Fruit fly (Drosophila melanogaster) whole organism, embryonic: ENCODE results near the gene CG32040.

Experiments
- Ada2b ChIP-seq: fragments of 200-800 bp; sonication (Bioruptor generic); IDR thresholded peaks from 2 replicates; pipeline ENCODE4 v1.3.6; 2022; ENCODE audit warnings: missing biosample characterization, missing genetic modification characterization
- Awh ChIP-seq: fragments of 200-800 bp; sonication (Bioruptor generic); IDR thresholded peaks from 2 replicates; pipeline ENCODE4, ENCODE4 v1.3.6; 2022; ENCODE audit warnings: missing biosample characterization, missing genetic modification characterization
- Bgb ChIP-seq: fragments of 200-800 bp; sonication (Bioruptor generic); IDR thresholded peaks from 2 replicates; pipeline ENCODE4 v1.3.6; 2022; ENCODE audit warnings: missing biosample characterization, missing genetic modification characterization; ENCODE audit not compliant: partially characterized antibody
- Bteb2 ChIP-seq: fragments of 200-800 bp; sonication (Bioruptor generic); optimal IDR thresholded peaks from 2 replicates; lab custom pipeline; 2016; ENCODE audit warnings: missing biosample characterization, missing genetic modification characterization
- CG1024 ChIP-seq: fragments of 200-800 bp; sonication (Bioruptor generic); IDR thresholded peaks from 2 replicates; pipeline ENCODE4 v1.3.6; 2022; ENCODE audit warnings: missing biosample characterization, missing genetic modification characterization
- CG12391 ChIP-seq: fragments of 200-800 bp; sonication (Bioruptor generic); optimal IDR thresholded peaks from 3 replicates; lab custom pipeline; 2018; ENCODE audit warnings: missing biosample characterization, mild to moderate bottlenecking, missing genetic modification characterization, moderate library complexity
- CG13624 ChIP-seq: fragments of 200-800 bp; sonication (Bioruptor generic); optimal IDR thresholded peaks from 2 replicates; lab custom pipeline; 2016; ENCODE audit warnings: missing biosample characterization, missing genetic modification characterization
- CG14014 ChIP-seq: fragments of 200-800 bp; sonication (Bioruptor generic); IDR thresholded peaks from 2 replicates; pipeline ENCODE4 v1.3.6; 2022; ENCODE audit warnings: missing biosample characterization, missing genetic modification characterization
- CG1529 ChIP-seq: fragments of 200-800 bp; sonication (Bioruptor generic); optimal IDR thresholded peaks from 3 replicates; lab custom pipeline; 2018; ENCODE audit warnings: missing biosample characterization, missing genetic modification characterization
- CG16779 ChIP-seq: fragments of 200-800 bp; sonication (Bioruptor generic); IDR thresholded peaks from 2 replicates; pipeline ENCODE4 v1.3.6; 2022; ENCODE audit warnings: missing biosample characterization, missing genetic modification characterization
- CG16813 ChIP-seq: fragments of 200-800 bp; sonication (Bioruptor generic); IDR thresholded peaks from 3 replicates; pipeline ENCODE4 v1.3.6; 2022; ENCODE audit warnings: missing biosample characterization, missing genetic modification characterization; ENCODE audit not compliant: partially characterized antibody
- CG16863 ChIP-seq: fragments of 200-800 bp; sonication (Bioruptor generic); optimal IDR thresholded peaks from 3 replicates; lab custom pipeline; 2016; ENCODE audit warnings: missing biosample characterization, missing genetic modification characterization
- CG2129 ChIP-seq: fragments of 200-800 bp; sonication (Bioruptor generic); IDR thresholded peaks from 2 replicates; pipeline ENCODE4 v1.3.6; 2022; ENCODE audit warnings: missing biosample characterization, missing genetic modification characterization; ENCODE audit not compliant: partially characterized antibody
- CG30403 ChIP-seq: fragments of 200-800 bp; sonication (Bioruptor generic); optimal IDR thresholded peaks from 3 replicates; lab custom pipeline; 2016; ENCODE audit warnings: missing biosample characterization, missing genetic modification characterization
- CG3726 ChIP-seq: fragments of 200-800 bp; sonication (Bioruptor generic); IDR thresholded peaks from 3 replicates; pipeline ENCODE4, ENCODE4 v1.3.6; 2022; ENCODE audit warnings: missing biosample characterization, missing genetic modification characterization
- CG5180 ChIP-seq: fragments of 200-800 bp; sonication (Bioruptor generic); optimal IDR thresholded peaks from 3 replicates; lab custom pipeline; 2017; ENCODE audit warnings: missing biosample characterization, missing genetic modification characterization, mild to moderate bottlenecking, moderate library complexity, missing genetic modification reagents
- CG7271 ChIP-seq: fragments of 200-800 bp; sonication (Bioruptor generic); optimal IDR thresholded peaks from 2 replicates; lab custom pipeline; 2018; ENCODE audit warnings: missing biosample characterization, mild to moderate bottlenecking, missing genetic modification characterization, moderate library complexity
- CG7745 ChIP-seq: fragments of 200-800 bp; sonication (Bioruptor generic); optimal IDR thresholded peaks from 2 replicates; lab custom pipeline; 2018; ENCODE audit warnings: missing biosample characterization, mild to moderate bottlenecking, missing genetic modification characterization, moderate library complexity
- CG9215 ChIP-seq: fragments of 200-800 bp; sonication (Bioruptor generic); IDR thresholded peaks from 2 replicates; pipeline ENCODE4 v1.3.6; 2022; ENCODE audit warnings: missing biosample characterization, missing genetic modification characterization
- CG9437 ChIP-seq: fragments of 200-800 bp; sonication (Bioruptor generic); optimal IDR thresholded peaks from 2 replicates; lab custom pipeline; 2018; ENCODE audit warnings: missing biosample characterization, mild to moderate bottlenecking, missing genetic modification characterization
- CG9932 ChIP-seq: fragments of 200-800 bp; sonication (Bioruptor generic); IDR thresholded peaks from 2 replicates; pipeline ENCODE4 v1.3.6; 2022; ENCODE audit warnings: missing biosample characterization, missing genetic modification characterization
- Dip3 ChIP-seq: fragments of 200-800 bp; sonication (Bioruptor generic); optimal IDR thresholded peaks from 3 replicates; lab custom pipeline; 2016; ENCODE audit warnings: missing biosample characterization, missing genetic modification characterization
- Doc2 ChIP-seq: fragments of 200-800 bp; sonication (Bioruptor generic); IDR thresholded peaks from 2 replicates; pipeline ENCODE4 v1.3.6; 2022; ENCODE audit warnings: missing biosample characterization, missing genetic modification characterization
- Eip74EF ChIP-seq, 2 experiments: fragments of 200-800 bp in 1 of 2; fragments of >200 bp in 1 of 2; sonication (Bioruptor generic) in 1 of 2; optimal IDR thresholded peaks; 2 replicates each; lab custom pipeline; 2017 to 2019; ENCODE audit warnings: missing biosample characterization in 2 of 2, missing genetic modification characterization in 2 of 2, mild to moderate bottlenecking in 1 of 2, moderate library complexity in 1 of 2
- Fer1 ChIP-seq: fragments of 200-800 bp; sonication (Bioruptor generic); optimal IDR thresholded peaks from 2 replicates; lab custom pipeline; 2017; ENCODE audit warnings: missing biosample characterization, mild to moderate bottlenecking, missing genetic modification characterization
- Fer3 ChIP-seq: fragments of 200-800 bp; sonication (Bioruptor generic); optimal IDR thresholded peaks from 2 replicates; lab custom pipeline; 2018; ENCODE audit warnings: missing biosample characterization, mild to moderate bottlenecking, missing genetic modification characterization, moderate library complexity
- HmgD ChIP-seq: fragments of 200-800 bp; sonication (Bioruptor generic); optimal IDR thresholded peaks from 3 replicates; lab custom pipeline; 2016; ENCODE audit warnings: missing biosample characterization, missing genetic modification characterization
- Hmx ChIP-seq: fragments of 200-800 bp; sonication (Bioruptor generic); optimal IDR thresholded peaks from 2 replicates; lab custom pipeline; 2016; ENCODE audit warnings: missing biosample characterization, missing genetic modification characterization
- Lpt ChIP-seq: fragments of >200 bp; optimal IDR thresholded peaks from 2 replicates; lab custom pipeline; 2018; ENCODE audit warnings: missing biosample characterization, missing genetic modification characterization
- NC2β ChIP-seq: fragments of 200-800 bp; sonication (Bioruptor generic); optimal IDR thresholded peaks from 2 replicates; lab custom pipeline; 2016; ENCODE audit warnings: missing biosample characterization, missing genetic modification characterization
- Nf-YC ChIP-seq: fragments of 200-800 bp; optimal IDR thresholded peaks from 3 replicates; lab custom pipeline; 2019; ENCODE audit warnings: missing biosample characterization, mild to moderate bottlenecking, missing genetic modification characterization, moderate library complexity
- PHDP ChIP-seq: fragments of 200-800 bp; sonication (Bioruptor generic); optimal IDR thresholded peaks from 3 replicates; lab custom pipeline; 2018; ENCODE audit warnings: missing biosample characterization, mild to moderate bottlenecking, missing genetic modification characterization, moderate library complexity
- Ravus ChIP-seq: fragments of 200-800 bp; sonication (Bioruptor generic); IDR thresholded peaks from 2 replicates; pipeline ENCODE4 v1.3.6; 2022; ENCODE audit warnings: missing biosample characterization, missing genetic modification characterization
- Sox100B ChIP-seq: fragments of 200-800 bp; sonication (Bioruptor generic); optimal IDR thresholded peaks from 3 replicates; lab custom pipeline; 2018; ENCODE audit warnings: missing biosample characterization, mild to moderate bottlenecking, missing genetic modification characterization
- Taf1 ChIP-seq: fragments of 200-800 bp; sonication (Bioruptor generic); IDR thresholded peaks from 2 replicates; pipeline ENCODE4 v1.3.6; 2022; ENCODE audit warnings: missing biosample characterization, missing genetic modification characterization
- Trl ChIP-seq, 3 experiments: fragments of >200 bp in 2 of 3; fragments of 200-800 bp in 1 of 3; sonication (Bioruptor generic) in 1 of 3; optimal IDR thresholded peaks; 2 replicates in 1 of 3; 3 replicates in 2 of 3; lab custom pipeline; 2016 to 2017; ENCODE audit warnings: missing biosample characterization in 1 of 3, missing genetic modification characterization in 1 of 3
- Xrp1 ChIP-seq: fragments of 200-800 bp; sonication (Bioruptor generic); IDR thresholded peaks from 2 replicates; pipeline ENCODE4 v1.3.6; 2022; ENCODE audit warnings: missing biosample characterization, missing genetic modification characterization
- bbx ChIP-seq: fragments of 200-800 bp; sonication (Bioruptor generic); IDR thresholded peaks from 2 replicates; pipeline ENCODE4 v1.3.6; 2022; ENCODE audit warnings: missing biosample characterization, missing genetic modification characterization; ENCODE audit not compliant: partially characterized antibody
- caup ChIP-seq: fragments of 200-800 bp; sonication (Bioruptor generic); optimal IDR thresholded peaks from 3 replicates; lab custom pipeline; 2017; ENCODE audit warnings: missing biosample characterization, mild to moderate bottlenecking, missing genetic modification characterization, moderate library complexity; ENCODE audit not compliant: severe bottlenecking
- chinmo ChIP-seq: fragments of 200-800 bp; sonication (Bioruptor generic); IDR thresholded peaks from 4 replicates; pipeline ENCODE4 v1.3.6; 2022; ENCODE audit warnings: missing biosample characterization, missing genetic modification characterization; ENCODE audit not compliant: partially characterized antibody
- eve ChIP-seq, 2 experiments: fragments of >200 bp; optimal IDR thresholded peaks; 2 replicates each; lab custom pipeline; 2017; ENCODE audit warnings: missing biosample characterization in 2 of 2, missing genetic modification characterization in 2 of 2
- ewg ChIP-seq: fragments of 200-800 bp; sonication (Bioruptor generic); optimal IDR thresholded peaks from 3 replicates; lab custom pipeline; 2017; ENCODE audit warnings: mild to moderate bottlenecking, missing biosample characterization, missing genetic modification reagents, missing genetic modification characterization
- eyg ChIP-seq: fragments of 200-800 bp; sonication (Bioruptor generic); optimal IDR thresholded peaks from 3 replicates; lab custom pipeline; 2016; ENCODE audit warnings: missing biosample characterization, missing genetic modification characterization
- hb ChIP-seq: fragments of 200-800 bp; sonication (Bioruptor generic); IDR thresholded peaks from 3 replicates; pipeline ENCODE4 v1.3.6; 2022; ENCODE audit warnings: missing biosample characterization, missing genetic modification characterization; ENCODE audit not compliant: partially characterized antibody
- luna ChIP-seq: fragments of 200-800 bp; sonication (Bioruptor generic); optimal IDR thresholded peaks from 2 replicates; lab custom pipeline; 2016; ENCODE audit warnings: missing biosample characterization, missing genetic modification characterization
- mld ChIP-seq: fragments of 200-800 bp; sonication (Bioruptor generic); IDR thresholded peaks from 3 replicates; pipeline ENCODE4 v1.3.6; 2022; ENCODE audit warnings: missing biosample characterization, missing genetic modification characterization; ENCODE audit not compliant: partially characterized antibody
- onecut ChIP-seq: fragments of 200-800 bp; sonication (Bioruptor generic); IDR thresholded peaks from 2 replicates; pipeline ENCODE4 v1.3.6; 2022; ENCODE audit warnings: missing biosample characterization, missing genetic modification characterization
- pita ChIP-seq: fragments of 200-800 bp; sonication (Bioruptor generic); optimal IDR thresholded peaks from 2 replicates; lab custom pipeline; 2017; ENCODE audit warnings: missing biosample characterization, mild to moderate bottlenecking, missing genetic modification characterization
- tin ChIP-seq: fragments of 200-800 bp; sonication (Bioruptor generic); optimal IDR thresholded peaks from 3 replicates; lab custom pipeline; 2016; ENCODE audit warnings: missing biosample characterization, missing genetic modification characterization
- toy ChIP-seq: fragments of 200-800 bp; sonication (Bioruptor generic); IDR thresholded peaks from 2 replicates; pipeline ENCODE4 v1.3.6; 2022; ENCODE audit warnings: missing biosample characterization, missing genetic modification characterization
- unpg ChIP-seq: fragments of 200-800 bp; sonication (Bioruptor generic); optimal IDR thresholded peaks from 3 replicates; lab custom pipeline; 2018; ENCODE audit warnings: missing biosample characterization, mild to moderate bottlenecking, missing genetic modification characterization, moderate library complexity

CG32040 gene

dm6 chr3L:9397156-9397555 lies 43.3 kb downstream of the CG32040 start (continued):
- TF ChIP-seq Trl (optimal IDR thresholded peaks at IDR 0.05; lab: Kevin White, UChicago), result no peak
- peak; percentile 70 for TF ChIP-seq Trl (GFP tag; optimal IDR thresholded peaks at IDR 0.05; lab: Kevin White, UChicago)
- peak; percentile 51 for TF ChIP-seq PHDP (tag; lab: Kevin White, UChicago)
- TF ChIP-seq caup (GFP tag; lab: Kevin White, UChicago), result peak; percentile 82
- TF ChIP-seq HmgD, result no peak
- peak; percentile 3 for TF ChIP-seq Bteb2 (GFP tag; lab: Kevin White, UChicago)
- 0 out of 2 replicates have a peak, but pooled peaks have one; percentile 48 for TF ChIP-seq CG16779 (GFP tag; lab: Robert Waterston, UW)
- TF ChIP-seq hb, result no peak
- TF ChIP-seq CG30403 (GFP tag; lab: Kevin White, UChicago), result no peak
- peak; percentile 93 for TF ChIP-seq Fer1 (GFP tag; lab: Kevin White, UChicago)
- TF ChIP-seq CG5180 (GFP tag; lab: Kevin White, UChicago), result peak; percentile 69
- TF ChIP-seq toy (GFP tag; lab: Robert Waterston, UW), result peak; percentile 49; the same call in 1 of the 2 replicates
- TF ChIP-seq CG1529 (GFP tag; lab: Kevin White, UChicago), result no peak
- TF ChIP-seq eyg (GFP tag; lab: Kevin White, UChicago), result peak; percentile 84
- TF ChIP-seq CG16863 (GFP tag; lab: Kevin White, UChicago), result no peak
- peak; percentile 82 for TF ChIP-seq luna (GFP tag; lab: Kevin White, UChicago)
- peak; percentile 45 for TF ChIP-seq unpg
- TF ChIP-seq Awh, result peak; percentile 81
- TF ChIP-seq Doc2 (GFP tag; lab: Robert Waterston, UW), result no peak
- TF ChIP-seq CG14014 (GFP tag; lab: Robert Waterston, UW), result no peak; the same call in 1 of the 2 replicates
- TF ChIP-seq mld, result no peak
- TF ChIP-seq Ada2b, result peak; percentile 24; the same call in 1 of the 2 replicates
- TF ChIP-seq CG3726 (GFP tag; lab: Robert Waterston, UW), result peak; percentile 5; the same call in 1 of the 3 replicates
- TF ChIP-seq Sox100B, result peak; percentile 73
- TF ChIP-seq ewg (GFP tag; lab: Kevin White, UChicago), result no peak
- TF ChIP-seq CG2129 (GFP tag; lab: Robert Waterston, UW), result no peak
- TF ChIP-seq CG7271 (tag; lab: Kevin White, UChicago), result peak; percentile 28
- TF ChIP-seq Dip3 (GFP tag; lab: Kevin White, UChicago), result no peak
- TF ChIP-seq CG9215, result no peak
- no peak for TF ChIP-seq CG9437 (GFP tag; lab: Kevin White, UChicago)
- no peak for TF ChIP-seq Hmx (GFP tag; lab: Kevin White, UChicago)
- TF ChIP-seq CG7745 (tag; lab: Kevin White, UChicago), result no peak
- TF ChIP-seq tin (GFP tag; lab: Kevin White, UChicago), result peak; percentile 24
- peak; percentile 63 for TF ChIP-seq onecut (GFP tag; lab: Robert Waterston, UW)
- no peak for TF ChIP-seq CG16813
- TF ChIP-seq NC2β (GFP tag; lab: Kevin White, UChicago), result peak; percentile 9
- no peak for TF ChIP-seq pita (GFP tag; lab: Kevin White, UChicago)
- peak; percentile 84 for TF ChIP-seq Fer3 (tag; lab: Kevin White, UChicago)
- no peak for TF ChIP-seq Lpt (GFP tag; lab: Kevin White, UChicago)
- TF ChIP-seq Nf-YC, result peak; percentile 22
- TF ChIP-seq bbx (GFP tag; lab: Robert Waterston, UW), result no peak
- TF ChIP-seq CG9932, result no peak

dm6 chr3L:9398028-9398427 lies 44.2 kb downstream of the CG32040 start:
- TF ChIP-seq Bteb2 (GFP tag; lab: Kevin White, UChicago) (no peak), Eip74EF (GFP tag; optimal IDR thresholded peaks at IDR 0.05; lab: Kevin White, UChicago) (no peak), Ravus (no peak), chinmo (0 out of 4 replicates have a peak, but pooled peaks have one; percentile 48), Xrp1 (GFP tag; lab: Robert Waterston, UW) (no peak), CG1024 (GFP tag; lab: Robert Waterston, UW) (no peak), Taf1 (GFP tag; lab: Robert Waterston, UW) (no peak), eve (GFP tag; optimal IDR thresholded peaks at IDR 0.05; lab: Kevin White, UChicago) (peak in 1 of 2 experiments; percentile 64), CG12391 (no peak), CG30403 (GFP tag; lab: Kevin White, UChicago) (no peak), CG13624 (GFP tag; lab: Kevin White, UChicago) (no peak), Bgb (GFP tag; lab: Robert Waterston, UW) (no peak)
